Worm (Caenorhabditis elegans) whole organism, L4/young adult: Measurements from ENCODE around the gene CD4.1.

ENCODE experiments used
- W03F9.2 ChIP-seq: fragments of 150-350 bp; optimal IDR thresholded peaks from 2 replicates; lab custom pipeline; 2014; ENCODE audit warnings: missing biosample characterization, missing genetic modification characterization
- him-1 ChIP-seq: sonication (generic microtip); optimal IDR thresholded peaks from 2 replicates; lab custom pipeline; 2016; ENCODE audit warnings: missing genotype, missing genetic modification reagents, missing genetic modification characterization, missing compliant biosample characterization

- no peak for TF ChIP-seq him-1 (tag; lab: Kevin White, UChicago)
- no peak for TF ChIP-seq W03F9.2 (tag; lab: Kevin White, UChicago)
Measured at ce11 chrV:5558590-5558989, 47.8 kb upstream of the CD4.1 start, which contains the start of gene glb-5.
